Fruit fly (Drosophila melanogaster): ENCODE data around the gene CG11885.

Gene CG11885

dm6 chr2L:412931-413330, 8.3 kb downstream of the CG11885 start (continued):
- TF ChIP-seq HmgD (GFP tag; optimal IDR thresholded peaks at IDR 0.05) = no peak
- no peak for TF ChIP-seq Rx (GFP tag; IDR thresholded peaks at IDR 0.05)
- no peak for TF ChIP-seq btn (GFP tag; optimal IDR thresholded peaks at IDR 0.05)
- no peak for TF ChIP-seq CG33213 (GFP tag; optimal IDR thresholded peaks at IDR 0.05)
- no peak for TF ChIP-seq Hmr (GFP tag; optimal IDR thresholded peaks at IDR 0.05)
- TF ChIP-seq Ssrp (tag; optimal IDR thresholded peaks at IDR 0.05) = no peak
- TF ChIP-seq CG12391 (tag; optimal IDR thresholded peaks at IDR 0.05) = peak; percentile 21
- TF ChIP-seq cwo (GFP tag; optimal IDR thresholded peaks at IDR 0.05) = peak; percentile 66
- TF ChIP-seq CG8765 (GFP tag; IDR thresholded peaks at IDR 0.05) = no peak
- no peak for TF ChIP-seq klu (GFP tag; IDR thresholded peaks at IDR 0.05)
- TF ChIP-seq Scr (GFP tag; IDR thresholded peaks at IDR 0.05; ENCODE audit: partially characterized antibody) = no peak
- TF ChIP-seq Gsc (GFP tag; IDR thresholded peaks at IDR 0.05) = no peak
- TF ChIP-seq Trl (optimal IDR thresholded peaks at IDR 0.05) = no peak
- no peak for TF ChIP-seq Trl (GFP tag; optimal IDR thresholded peaks at IDR 0.05)
- no peak for TF ChIP-seq HHEX (GFP tag; optimal IDR thresholded peaks at IDR 0.05)
- TF ChIP-seq gem (tag; optimal IDR thresholded peaks at IDR 0.05) = no peak
- no peak for TF ChIP-seq Neu2 (GFP tag; optimal IDR thresholded peaks at IDR 0.05; ENCODE audit: borderline replicate concordance)
- no peak for TF ChIP-seq CG1233 (GFP tag; optimal IDR thresholded peaks at IDR 0.05)
- no peak for TF ChIP-seq wek (GFP tag; optimal IDR thresholded peaks at IDR 0.05)
- no peak for TF ChIP-seq B-H2 (GFP tag; optimal IDR thresholded peaks at IDR 0.05)
- no peak for TF ChIP-seq CG8388 (GFP tag; optimal IDR thresholded peaks at IDR 0.05)
- TF ChIP-seq Atf6 (GFP tag; IDR thresholded peaks at IDR 0.05) = peak; percentile 44; the same call in 1 of the 2 replicates
- TF ChIP-seq CG14965 (GFP tag; optimal IDR thresholded peaks at IDR 0.05; ENCODE audit: borderline replicate concordance) = no peak
- TF ChIP-seq Rfx (GFP tag; IDR thresholded peaks at IDR 0.05) = no peak
- no peak for TF ChIP-seq CG4730 (GFP tag; IDR thresholded peaks at IDR 0.05)
- no peak for TF ChIP-seq corto (GFP tag; optimal IDR thresholded peaks at IDR 0.05)
- TF ChIP-seq insv (GFP tag; optimal IDR thresholded peaks at IDR 0.05) = no peak
- TF ChIP-seq CG5180 (GFP tag; optimal IDR thresholded peaks at IDR 0.05) = no peak
- no peak for TF ChIP-seq ssp (GFP tag; IDR thresholded peaks at IDR 0.05)
- TF ChIP-seq CG6272 (GFP tag; IDR thresholded peaks at IDR 0.05) = no peak
- TF ChIP-seq Side (GFP tag; optimal IDR thresholded peaks at IDR 0.05) = no peak
- no peak for TF ChIP-seq fd102C (GFP tag; optimal IDR thresholded peaks at IDR 0.05)
- TF ChIP-seq vvl (GFP tag; IDR thresholded peaks at IDR 0.05) = no peak
- TF ChIP-seq Fer1 (GFP tag; optimal IDR thresholded peaks at IDR 0.05) = peak; percentile 52
- TF ChIP-seq onecut (GFP tag; IDR thresholded peaks at IDR 0.05) = no peak
- TF ChIP-seq Mes4 (GFP tag; optimal IDR thresholded peaks at IDR 0.05) = no peak
- TF ChIP-seq her (GFP tag; optimal IDR thresholded peaks at IDR 0.05) = no peak
- TF ChIP-seq CG11723 (GFP tag; optimal IDR thresholded peaks at IDR 0.05) = no peak
- no peak for TF ChIP-seq CG7357 (GFP tag; IDR thresholded peaks at IDR 0.05)
- no peak for TF ChIP-seq CG11560 (tag; IDR thresholded peaks at IDR 0.05)
- TF ChIP-seq CG13775 (GFP tag; optimal IDR thresholded peaks at IDR 0.05) = peak; percentile 17
- no peak for TF ChIP-seq CG11696 (GFP tag; IDR thresholded peaks at IDR 0.05)
- TF ChIP-seq gsb-n (tag; optimal IDR thresholded peaks at IDR 0.05) = no peak
- TF ChIP-seq Oaz (GFP tag; IDR thresholded peaks at IDR 0.05) = no peak
- no peak for TF ChIP-seq jing (GFP tag; optimal IDR thresholded peaks at IDR 0.05)
- TF ChIP-seq Deaf1 (tag; optimal IDR thresholded peaks at IDR 0.05) = no peak
- no peak for TF ChIP-seq CG12236 (GFP tag; optimal IDR thresholded peaks at IDR 0.05)
- peak; percentile 54 for TF ChIP-seq CG10543 (GFP tag; optimal IDR thresholded peaks at IDR 0.05)
- no peak for TF ChIP-seq CG4404 (GFP tag; IDR thresholded peaks at IDR 0.05)
- TF ChIP-seq CG17361 (GFP tag; IDR thresholded peaks at IDR 0.05) = no peak
- no peak for TF ChIP-seq CG42726 (GFP tag; IDR thresholded peaks at IDR 0.05; ENCODE audit: partially characterized antibody)
- TF ChIP-seq CG14667 (GFP tag; IDR thresholded peaks at IDR 0.05) = no peak

Data from whole organism, embryonic.